Fruit fly (Drosophila melanogaster) whole organism, embryonic: Measurements from ENCODE around the gene CG7058.
A peak's percentile ranks its signal among the peaks of the same experiment; 100 is the strongest.

Experiments used
- Atf-2 ChIP-seq: fragments of 200-800 bp; sonication (Bioruptor generic); optimal IDR thresholded peaks from 2 replicates; lab custom pipeline; 2016; ENCODE audit warnings: missing biosample characterization, missing genetic modification characterization
- Bteb2 ChIP-seq: fragments of 200-800 bp; sonication (Bioruptor generic); optimal IDR thresholded peaks from 2 replicates; lab custom pipeline; 2016; ENCODE audit warnings: missing biosample characterization, missing genetic modification characterization
- CG11560 ChIP-seq: fragments of 200-800 bp; sonication (Bioruptor generic); IDR thresholded peaks from 3 replicates; pipeline ENCODE4 v1.3.6; 2022; ENCODE audit warnings: missing biosample characterization, missing genetic modification characterization
- CG11723 ChIP-seq: fragments of 200-800 bp; sonication (Bioruptor generic); optimal IDR thresholded peaks from 2 replicates; lab custom pipeline; 2017; ENCODE audit warnings: missing biosample characterization, mild to moderate bottlenecking, missing genetic modification characterization
- CG13296 ChIP-seq: fragments of 200-800 bp; sonication (Bioruptor generic); optimal IDR thresholded peaks from 3 replicates; lab custom pipeline; 2018; ENCODE audit warnings: missing biosample characterization, mild to moderate bottlenecking, missing genetic modification characterization
- CG15269 ChIP-seq: fragments of 200-800 bp; sonication (Bioruptor generic); optimal IDR thresholded peaks from 2 replicates; lab custom pipeline; 2018; ENCODE audit warnings: missing biosample characterization, mild to moderate bottlenecking, missing genetic modification characterization, moderate library complexity
- CG17186 ChIP-seq: fragments of 200-800 bp; sonication (Bioruptor generic); optimal IDR thresholded peaks from 3 replicates; lab custom pipeline; 2017; ENCODE audit warnings: missing biosample characterization, missing genetic modification reagents, missing genetic modification characterization
- CG17361 ChIP-seq: fragments of 200-800 bp; sonication (Bioruptor generic); IDR thresholded peaks from 3 replicates; pipeline ENCODE4 v1.3.6; 2022; ENCODE audit warnings: missing biosample characterization, missing genetic modification characterization
- CG17912 ChIP-seq: fragments of 200-800 bp; sonication (Bioruptor generic); optimal IDR thresholded peaks from 2 replicates; lab custom pipeline; 2018; ENCODE audit warnings: missing biosample characterization, mild to moderate bottlenecking, missing genetic modification characterization
- CG3995 ChIP-seq: fragments of 200-800 bp; sonication (Bioruptor generic); optimal IDR thresholded peaks from 3 replicates; lab custom pipeline; 2016; ENCODE audit warnings: missing biosample characterization, missing genetic modification characterization
- CG7357 ChIP-seq: fragments of 200-800 bp; sonication (Bioruptor generic); IDR thresholded peaks from 3 replicates; pipeline ENCODE4 v1.3.6; 2022; ENCODE audit warnings: missing biosample characterization, missing genetic modification characterization
- CG8944 ChIP-seq: fragments of 200-800 bp; sonication (Bioruptor generic); optimal IDR thresholded peaks from 3 replicates; lab custom pipeline; 2016; ENCODE audit warnings: missing biosample characterization, missing genetic modification characterization
- Chrac-16 ChIP-seq: fragments of 200-800 bp; sonication (Bioruptor generic); optimal IDR thresholded peaks from 3 replicates; lab custom pipeline; 2016; ENCODE audit warnings: missing biosample characterization, missing genetic modification characterization
- E2f2 ChIP-seq: fragments of 200-800 bp; sonication (Bioruptor generic); IDR thresholded peaks from 2 replicates; pipeline ENCODE4 v1.3.6; 2022; ENCODE audit warnings: missing biosample characterization, missing genetic modification characterization
- Elba2 ChIP-seq: fragments of 200-800 bp; sonication (Bioruptor generic); optimal IDR thresholded peaks from 3 replicates; lab custom pipeline; 2016; ENCODE audit warnings: missing biosample characterization, missing genetic modification characterization
- Gsc ChIP-seq: fragments of 200-800 bp; sonication (Bioruptor generic); IDR thresholded peaks from 2 replicates; pipeline ENCODE4 v1.3.6; 2022; ENCODE audit warnings: missing biosample characterization, missing genetic modification characterization
- Gug ChIP-seq: fragments of 200-800 bp; sonication (Bioruptor generic); IDR thresholded peaks from 4 replicates; pipeline ENCODE4 v1.3.6; 2022; ENCODE audit warnings: missing biosample characterization, missing genetic modification characterization
- H15 ChIP-seq: fragments of 200-800 bp; sonication (Bioruptor generic); IDR thresholded peaks from 3 replicates; pipeline ENCODE4 v1.3.6; 2022; ENCODE audit warnings: missing biosample characterization, missing genetic modification characterization
- H2.0 ChIP-seq: fragments of 200-800 bp; sonication (Bioruptor generic); IDR thresholded peaks from 2 replicates; pipeline ENCODE4 v1.3.6; 2022; ENCODE audit warnings: missing biosample characterization, missing genetic modification characterization
- Hr51 ChIP-seq, 2 experiments: fragments of 200-800 bp; sonication (Bioruptor generic); optimal IDR thresholded peaks; 2 replicates in 1 of 2; 3 replicates in 1 of 2; lab custom pipeline; 2016 to 2018; ENCODE audit warnings: missing biosample characterization in 2 of 2, missing genetic modification characterization in 2 of 2, mild to moderate bottlenecking in 1 of 2, moderate library complexity in 1 of 2
- MBD-R2 ChIP-seq: fragments of 200-800 bp; sonication (Bioruptor generic); IDR thresholded peaks from 2 replicates; pipeline ENCODE4 v1.3.6; 2022; ENCODE audit warnings: missing biosample characterization, missing genetic modification characterization
- Mes4 ChIP-seq: fragments of 200-800 bp; sonication (Bioruptor generic); optimal IDR thresholded peaks from 2 replicates; lab custom pipeline; 2016; ENCODE audit warnings: missing biosample characterization, missing genetic modification characterization
- Rx ChIP-seq: fragments of 200-800 bp; sonication (Bioruptor generic); IDR thresholded peaks from 2 replicates; pipeline ENCODE4 v1.3.6; 2022; ENCODE audit warnings: missing biosample characterization, missing genetic modification characterization
- Scr ChIP-seq: fragments of 200-800 bp; sonication (Bioruptor generic); IDR thresholded peaks from 2 replicates; pipeline ENCODE4 v1.3.6; 2022; ENCODE audit warnings: missing biosample characterization, missing genetic modification characterization; ENCODE audit not compliant: partially characterized antibody
- Side ChIP-seq: fragments of 200-800 bp; sonication (Bioruptor generic); optimal IDR thresholded peaks from 2 replicates; lab custom pipeline; 2016; ENCODE audit warnings: missing biosample characterization, missing genetic modification characterization
- Sin3A ChIP-seq: fragments of >200 bp; optimal IDR thresholded peaks from 2 replicates; lab custom pipeline; 2018
- Sox102F ChIP-seq: fragments of 200-800 bp; sonication (Bioruptor generic); optimal IDR thresholded peaks from 2 replicates; lab custom pipeline; 2018; ENCODE audit warnings: missing biosample characterization, mild to moderate bottlenecking, missing genetic modification characterization, moderate library complexity
- Tbp ChIP-seq: fragments of >200 bp; optimal IDR thresholded peaks from 2 replicates; lab custom pipeline; 2018; ENCODE audit warnings: missing biosample characterization, missing genetic modification characterization
- abd-A ChIP-seq: fragments of 200-800 bp; sonication (Bioruptor generic); optimal IDR thresholded peaks from 3 replicates; lab custom pipeline; 2019; ENCODE audit warnings: missing biosample characterization, mild to moderate bottlenecking, missing genetic modification characterization, moderate library complexity
- cg ChIP-seq: fragments of 200-800 bp; sonication (Bioruptor generic); optimal IDR thresholded peaks from 3 replicates; lab custom pipeline; 2019; ENCODE audit warnings: missing biosample characterization, mild to moderate bottlenecking, missing genetic modification characterization, moderate library complexity
- chinmo ChIP-seq: fragments of 200-800 bp; sonication (Bioruptor generic); IDR thresholded peaks from 4 replicates; pipeline ENCODE4 v1.3.6; 2022; ENCODE audit warnings: missing biosample characterization, missing genetic modification characterization; ENCODE audit not compliant: partially characterized antibody
- chn ChIP-seq: fragments of 200-800 bp; sonication (Bioruptor generic); optimal IDR thresholded peaks from 2 replicates; lab custom pipeline; 2016; ENCODE audit warnings: missing biosample characterization, missing genetic modification characterization
- disco-r ChIP-seq: fragments of 200-800 bp; sonication (Bioruptor generic); optimal IDR thresholded peaks from 2 replicates; lab custom pipeline; 2016; ENCODE audit warnings: missing biosample characterization, missing genetic modification characterization
- fru ChIP-seq: fragments of >200 bp; optimal IDR thresholded peaks from 2 replicates; lab custom pipeline; 2017
- lilli ChIP-seq: fragments of 200-800 bp; sonication (Bioruptor generic); optimal IDR thresholded peaks from 3 replicates; lab custom pipeline; 2016; ENCODE audit warnings: missing biosample characterization, missing genetic modification characterization
- nau ChIP-seq: fragments of 200-800 bp; sonication (Bioruptor generic); optimal IDR thresholded peaks from 3 replicates; lab custom pipeline; 2017; ENCODE audit warnings: missing biosample characterization, mild to moderate bottlenecking, missing genetic modification characterization, missing genetic modification reagents
- pan ChIP-seq, 4 experiments: fragments of >200 bp in 3 of 4; fragments of 200-800 bp in 1 of 4; sonication (Bioruptor generic) in 1 of 4; optimal IDR thresholded peaks in 3 of 4; IDR thresholded peaks in 1 of 4; 2 replicates each; pipeline versions ENCODE4 v1.3.6 to Lab custom; 2017 to 2022; ENCODE audit warnings: missing biosample characterization in 2 of 4, missing genetic modification characterization in 2 of 4, mixed read lengths in 1 of 4
- pho ChIP-seq: fragments of 200-800 bp; sonication (Bioruptor generic); optimal IDR thresholded peaks from 2 replicates; lab custom pipeline; 2016; ENCODE audit warnings: missing biosample characterization, missing genetic modification characterization
- phol ChIP-seq: fragments of 200-800 bp; sonication (Bioruptor generic); optimal IDR thresholded peaks from 3 replicates; lab custom pipeline; 2018; ENCODE audit warnings: missing biosample characterization, mild to moderate bottlenecking, missing genetic modification characterization, moderate library complexity
- prd ChIP-seq, 3 experiments: fragments of >200 bp in 2 of 3; fragments of 200-800 bp in 1 of 3; sonication (Bioruptor generic) in 1 of 3; optimal IDR thresholded peaks in 2 of 3; IDR thresholded peaks in 1 of 3; 2 replicates in 2 of 3; 3 replicates in 1 of 3; pipeline versions ENCODE4 v1.3.6 to Lab custom; 2017 to 2022; ENCODE audit warnings: missing biosample characterization in 1 of 3, missing genetic modification characterization in 1 of 3
- rib ChIP-seq: fragments of 200-800 bp; sonication (Bioruptor generic); IDR thresholded peaks from 2 replicates; pipeline ENCODE4 v1.3.6; 2022; ENCODE audit warnings: missing biosample characterization, missing genetic modification characterization
- row ChIP-seq: fragments of 200-800 bp; sonication (Bioruptor generic); IDR thresholded peaks from 3 replicates; pipeline ENCODE4 v1.3.6; 2022; ENCODE audit warnings: missing biosample characterization, missing genetic modification characterization
- run ChIP-seq: fragments of 200-800 bp; sonication (Bioruptor generic); optimal IDR thresholded peaks from 3 replicates; lab custom pipeline; 2018; ENCODE audit warnings: missing biosample characterization, mild to moderate bottlenecking, missing genetic modification characterization
- sens ChIP-seq: fragments of 200-800 bp; sonication (Bioruptor generic); peaks from one replicate; lab custom pipeline; 2016; ENCODE audit warnings: missing biosample characterization, missing genetic modification characterization
- stc ChIP-seq: fragments of 200-800 bp; sonication (Bioruptor generic); IDR thresholded peaks from 2 replicates; pipeline ENCODE4 v1.3.6; 2022; ENCODE audit warnings: missing biosample characterization, missing genetic modification characterization
- stwl ChIP-seq: fragments of 200-800 bp; sonication (Bioruptor generic); optimal IDR thresholded peaks from 3 replicates; lab custom pipeline; 2018; ENCODE audit warnings: missing biosample characterization, mild to moderate bottlenecking, missing genetic modification characterization, moderate library complexity
- trem ChIP-seq: fragments of 200-800 bp; optimal IDR thresholded peaks from 3 replicates; lab custom pipeline; 2019; ENCODE audit warnings: missing biosample characterization, mild to moderate bottlenecking, missing genetic modification characterization, moderate library complexity
- twi ChIP-seq: fragments of 200-800 bp; optimal IDR thresholded peaks from 2 replicates; lab custom pipeline; 2019; ENCODE audit warnings: missing biosample characterization, mild to moderate bottlenecking, missing genetic modification characterization, moderate library complexity
- zen2 ChIP-seq: fragments of 200-800 bp; sonication (Bioruptor generic); IDR thresholded peaks from 3 replicates; pipeline ENCODE4 v1.3.6; 2022; ENCODE audit warnings: missing biosample characterization, missing genetic modification characterization; ENCODE audit not compliant: partially characterized antibody
- zfh2 ChIP-seq: fragments of 200-800 bp; sonication (Bioruptor generic); optimal IDR thresholded peaks from 2 replicates; lab custom pipeline; 2016; ENCODE audit warnings: missing biosample characterization, missing genetic modification characterization

The CG7058 gene

dm6 chrX:18783417-18784123 is 22.9 kb upstream of the CG7058 start, which contains the start of gene CG18259 (continued):
- no peak for TF ChIP-seq twi (tag; lab: Kevin White, UChicago)
- no peak for TF ChIP-seq CG11560
- no peak for TF ChIP-seq H15
- TF ChIP-seq Sox102F (GFP tag; lab: Kevin White, UChicago), result no peak
- TF ChIP-seq pho (GFP tag; lab: Kevin White, UChicago), result no peak
- TF ChIP-seq fru (lab: Kevin White, UChicago), result no peak
- peak; percentile 84 for TF ChIP-seq row (GFP tag; lab: Robert Waterston, UW)
- peak; percentile 96 for TF ChIP-seq CG7357 (GFP tag; lab: Robert Waterston, UW)
- TF ChIP-seq lilli (GFP tag; lab: Kevin White, UChicago), result peak; percentile 4
- no peak for TF ChIP-seq abd-A (tag; lab: Kevin White, UChicago)
- peak; percentile 83 for TF ChIP-seq Sin3A
- no peak for TF ChIP-seq Gsc (GFP tag; lab: Robert Waterston, UW)
- TF ChIP-seq stwl (tag; lab: Kevin White, UChicago), result peak; percentile 52
- no peak for TF ChIP-seq Mes4
- no peak for TF ChIP-seq nau (GFP tag; lab: Kevin White, UChicago)
- no peak for TF ChIP-seq Elba2 (GFP tag; lab: Kevin White, UChicago)
- no peak for TF ChIP-seq disco-r (GFP tag; lab: Kevin White, UChicago)
- TF ChIP-seq CG3995 (GFP tag; lab: Kevin White, UChicago), result peak; percentile 47
- TF ChIP-seq chinmo (GFP tag; lab: Robert Waterston, UW), result 0 out of 4 replicates have a peak, but pooled peaks have one; percentile 63
- no peak for TF ChIP-seq Tbp (GFP tag; lab: Kevin White, UChicago)
- TF ChIP-seq prd (optimal IDR thresholded peaks at IDR 0.05; lab: Kevin White, UChicago), result no peak
- TF ChIP-seq prd (GFP tag; IDR thresholded peaks at IDR 0.05; lab: Robert Waterston, UW), result 0 out of 3 replicates have a peak, but pooled peaks have one; percentile 9
- TF ChIP-seq CG17186 (GFP tag; lab: Kevin White, UChicago), result peak; percentile 31
- no peak for TF ChIP-seq Bteb2 (GFP tag; lab: Kevin White, UChicago)
- no peak for TF ChIP-seq cg (GFP tag; lab: Kevin White, UChicago)
- no peak for TF ChIP-seq CG15269 (tag; lab: Kevin White, UChicago)
- peak; percentile 91 for TF ChIP-seq Scr (GFP tag; lab: Robert Waterston, UW)
- TF ChIP-seq Hr51 (GFP tag; optimal IDR thresholded peaks at IDR 0.05; lab: Kevin White, UChicago), result no peak
- no peak for TF ChIP-seq Side
- TF ChIP-seq CG17912 (GFP tag; lab: Kevin White, UChicago), result no peak
- peak; percentile 33; the same call in 1 of the 2 replicates for TF ChIP-seq MBD-R2
- no peak for TF ChIP-seq run
- TF ChIP-seq pan (optimal IDR thresholded peaks at IDR 0.05; lab: Kevin White, UChicago), result no peak
- no peak for TF ChIP-seq pan (GFP tag; optimal IDR thresholded peaks at IDR 0.05 in 1 of 2, IDR thresholded peaks at IDR 0.05 in 1 of 2)
- TF ChIP-seq CG13296 (GFP tag; lab: Kevin White, UChicago), result no peak
- no peak for TF ChIP-seq stc
- TF ChIP-seq chn (GFP tag; lab: Kevin White, UChicago), result no peak
- no peak for TF ChIP-seq CG11723 (GFP tag; lab: Kevin White, UChicago)
- no peak for TF ChIP-seq Chrac-16 (GFP tag; lab: Kevin White, UChicago)
- peak; percentile 35 for TF ChIP-seq trem (tag; lab: Kevin White, UChicago)
- TF ChIP-seq Atf-2 (GFP tag; lab: Kevin White, UChicago), result no peak
- peak; percentile 60 for TF ChIP-seq sens (GFP tag; lab: Kevin White, UChicago)
- TF ChIP-seq phol (tag; lab: Kevin White, UChicago), result peak; percentile 56
- no peak for TF ChIP-seq CG8944
- no peak for TF ChIP-seq Rx (GFP tag; lab: Robert Waterston, UW)
- TF ChIP-seq E2f2, result 0 out of 2 replicates have a peak, but pooled peaks have one; percentile 18
- TF ChIP-seq zen2 (GFP tag; lab: Robert Waterston, UW), result no peak; the same call in 2 of the 3 replicates
- TF ChIP-seq zfh2 (GFP tag; lab: Kevin White, UChicago), result no peak
- no peak for TF ChIP-seq rib (GFP tag; lab: Robert Waterston, UW)
- no peak for TF ChIP-seq H2.0
- peak; percentile 61 for TF ChIP-seq CG17361 (GFP tag; lab: Robert Waterston, UW)
- no peak for TF ChIP-seq Gug (GFP tag; lab: Robert Waterston, UW)
